Fruit fly (Drosophila melanogaster) whole organism, prepupa: ENCODE measurements around the gene Cisd2.

ENCODE experiments used
- Blimp-1 ChIP-seq: fragments of 200-800 bp; sonication (Bioruptor generic); optimal IDR thresholded peaks from 3 replicates; lab custom pipeline; 2017; ENCODE audit warnings: missing biosample characterization, missing genetic modification characterization, mild to moderate bottlenecking, moderate library complexity, missing genetic modification reagents
- CG10669 ChIP-seq: fragments of 200-800 bp; sonication (Bioruptor generic); optimal IDR thresholded peaks from 3 replicates; lab custom pipeline; 2018; ENCODE audit warnings: missing biosample characterization, mild to moderate bottlenecking, missing genetic modification characterization, moderate library complexity
- CG11294 ChIP-seq: fragments of 200-800 bp; sonication (Bioruptor generic); IDR thresholded peaks from 2 replicates; pipeline ENCODE4 v1.3.6; 2022; ENCODE audit warnings: missing biosample characterization, missing genetic modification characterization
- CG11762 ChIP-seq: fragments of 200-800 bp; sonication (Bioruptor generic); optimal IDR thresholded peaks from 3 replicates; lab custom pipeline; 2016; ENCODE audit warnings: missing biosample characterization, missing genetic modification characterization; ENCODE audit not compliant: insufficient read depth
- CG11902 ChIP-seq: fragments of 200-800 bp; sonication (Bioruptor generic); optimal IDR thresholded peaks from 3 replicates; lab custom pipeline; 2016; ENCODE audit warnings: missing biosample characterization, missing genetic modification characterization
- CG15336 ChIP-seq: fragments of 200-800 bp; sonication (Bioruptor generic); IDR thresholded peaks from 2 replicates; pipeline ENCODE4 v1.3.6; 2022; ENCODE audit warnings: missing biosample characterization, missing genetic modification characterization
- CG1621 ChIP-seq: fragments of 200-800 bp; sonication (Bioruptor generic); optimal IDR thresholded peaks from 3 replicates; lab custom pipeline; 2018; ENCODE audit warnings: missing biosample characterization, mild to moderate bottlenecking, missing genetic modification characterization
- CG16779 ChIP-seq: fragments of 200-800 bp; sonication (Bioruptor generic); optimal IDR thresholded peaks from 3 replicates; lab custom pipeline; 2017; ENCODE audit warnings: missing biosample characterization, mild to moderate bottlenecking, missing genetic modification characterization
- CG3032 ChIP-seq: fragments of 200-800 bp; optimal IDR thresholded peaks from 2 replicates; lab custom pipeline; 2019; ENCODE audit warnings: missing biosample characterization, mild to moderate bottlenecking, missing genetic modification characterization, moderate library complexity
- CG31627 ChIP-seq: fragments of 200-800 bp; sonication (Bioruptor generic); optimal IDR thresholded peaks from 3 replicates; lab custom pipeline; 2016; ENCODE audit warnings: missing biosample characterization, missing genetic modification characterization
- CG32006 ChIP-seq: fragments of 200-800 bp; sonication (Bioruptor generic); optimal IDR thresholded peaks from 3 replicates; lab custom pipeline; 2017; ENCODE audit warnings: missing biosample characterization, mild to moderate bottlenecking, missing genetic modification characterization
- CG34406 ChIP-seq: fragments of 200-800 bp; sonication (Bioruptor generic); optimal IDR thresholded peaks from 3 replicates; lab custom pipeline; 2016; ENCODE audit warnings: missing biosample characterization, missing genetic modification characterization
- CG3919 ChIP-seq: fragments of 200-800 bp; sonication (Bioruptor generic); optimal IDR thresholded peaks from 3 replicates; lab custom pipeline; 2016; ENCODE audit warnings: missing biosample characterization, missing genetic modification characterization
- CG4318 ChIP-seq: fragments of 200-800 bp; sonication (Bioruptor generic); optimal IDR thresholded peaks from 3 replicates; lab custom pipeline; 2017; ENCODE audit warnings: missing biosample characterization, mild to moderate bottlenecking, missing genetic modification characterization
- CG6163 ChIP-seq: fragments of 200-800 bp; sonication (Bioruptor generic); IDR thresholded peaks from 3 replicates; pipeline ENCODE4 v1.3.6; 2022; ENCODE audit warnings: missing biosample characterization, missing genetic modification characterization
- CG6792 ChIP-seq: fragments of 200-800 bp; sonication (Bioruptor generic); optimal IDR thresholded peaks from 3 replicates; lab custom pipeline; 2016; ENCODE audit warnings: missing biosample characterization, missing genetic modification characterization
- CG6808 ChIP-seq: fragments of 200-800 bp; sonication (Bioruptor generic); optimal IDR thresholded peaks from 3 replicates; lab custom pipeline; 2017; ENCODE audit warnings: missing biosample characterization, missing genetic modification characterization, mild to moderate bottlenecking, moderate library complexity, missing genetic modification reagents
- CG7368 ChIP-seq: fragments of 200-800 bp; sonication (Bioruptor generic); optimal IDR thresholded peaks from 3 replicates; lab custom pipeline; 2016; ENCODE audit warnings: missing biosample characterization, missing genetic modification characterization
- CG8319 ChIP-seq: fragments of 200-800 bp; sonication (Bioruptor generic); optimal IDR thresholded peaks from 3 replicates; lab custom pipeline; 2016; ENCODE audit warnings: missing biosample characterization, missing genetic modification characterization
- CG8632 ChIP-seq: fragments of 200-800 bp; sonication (Bioruptor generic); optimal IDR thresholded peaks from 3 replicates; lab custom pipeline; 2016; ENCODE audit warnings: missing biosample characterization, missing genetic modification characterization
- Eip75B ChIP-seq: fragments of 200-800 bp; sonication (Bioruptor generic); optimal IDR thresholded peaks from 3 replicates; lab custom pipeline; 2016; ENCODE audit warnings: missing biosample characterization, missing genetic modification characterization
- Eip78C ChIP-seq: fragments of 200-800 bp; sonication (Bioruptor generic); peaks from one replicate; lab custom pipeline; 2016; ENCODE audit warnings: missing biosample characterization, missing genetic modification characterization
- Eip93F ChIP-seq: fragments of 200-800 bp; sonication (Bioruptor generic); optimal IDR thresholded peaks from 2 replicates; lab custom pipeline; 2016; ENCODE audit warnings: missing biosample characterization, mild to moderate bottlenecking, missing genetic modification characterization
- Ets21C ChIP-seq: fragments of 200-800 bp; sonication (Bioruptor generic); optimal IDR thresholded peaks from 3 replicates; lab custom pipeline; 2016; ENCODE audit warnings: missing biosample characterization, missing genetic modification characterization
- Ets96B ChIP-seq: fragments of 200-800 bp; optimal IDR thresholded peaks from 2 replicates; lab custom pipeline; 2019; ENCODE audit warnings: missing biosample characterization, mild to moderate bottlenecking, missing genetic modification characterization, moderate library complexity
- Hr39 ChIP-seq: fragments of 200-800 bp; sonication (Bioruptor generic); optimal IDR thresholded peaks from 2 replicates; lab custom pipeline; 2016; ENCODE audit warnings: missing biosample characterization, missing genetic modification characterization
- Hr4 ChIP-seq: fragments of 200-800 bp; sonication (Bioruptor generic); optimal IDR thresholded peaks from 3 replicates; lab custom pipeline; 2016; ENCODE audit warnings: missing biosample characterization, missing genetic modification characterization
- Lpt ChIP-seq: fragments of 200-800 bp; sonication (Bioruptor generic); optimal IDR thresholded peaks from 3 replicates; lab custom pipeline; 2016; ENCODE audit warnings: missing biosample characterization, missing genetic modification characterization
- OdsH ChIP-seq: fragments of 200-800 bp; sonication (Bioruptor generic); optimal IDR thresholded peaks from 3 replicates; lab custom pipeline; 2016; ENCODE audit warnings: missing biosample characterization, missing genetic modification characterization
- Smox ChIP-seq: fragments of 200-800 bp; sonication (Bioruptor generic); optimal IDR thresholded peaks from 3 replicates; lab custom pipeline; 2016; ENCODE audit warnings: missing biosample characterization, missing genetic modification characterization
- Sox102F ChIP-seq: fragments of 200-800 bp; sonication (Bioruptor generic); optimal IDR thresholded peaks from 2 replicates; lab custom pipeline; 2016; ENCODE audit warnings: missing biosample characterization, mild to moderate bottlenecking, missing genetic modification characterization
- Sox15 ChIP-seq: fragments of 200-800 bp; sonication (Bioruptor generic); optimal IDR thresholded peaks from 3 replicates; lab custom pipeline; 2016; ENCODE audit warnings: missing biosample characterization, missing genetic modification characterization
- achi ChIP-seq: fragments of 200-800 bp; sonication (Bioruptor generic); optimal IDR thresholded peaks from 3 replicates; lab custom pipeline; 2016; ENCODE audit warnings: missing biosample characterization, missing genetic modification characterization
- acj6 ChIP-seq: fragments of 200-800 bp; sonication (Bioruptor generic); optimal IDR thresholded peaks from 3 replicates; lab custom pipeline; 2016; ENCODE audit warnings: missing biosample characterization, missing genetic modification characterization
- cyc ChIP-seq: fragments of 200-800 bp; sonication (Bioruptor generic); optimal IDR thresholded peaks from 3 replicates; lab custom pipeline; 2016; ENCODE audit warnings: missing biosample characterization, missing genetic modification characterization
- dac ChIP-seq: fragments of 200-800 bp; sonication (Bioruptor generic); optimal IDR thresholded peaks from 2 replicates; lab custom pipeline; 2017; ENCODE audit warnings: missing biosample characterization, mild to moderate bottlenecking, missing genetic modification characterization
- dsx ChIP-seq: fragments of 200-800 bp; optimal IDR thresholded peaks from 3 replicates; lab custom pipeline; 2019; ENCODE audit warnings: missing biosample characterization, mild to moderate bottlenecking, missing genetic modification characterization, moderate library complexity; ENCODE audit not compliant: poor library complexity, severe bottlenecking
- eg ChIP-seq: fragments of 200-800 bp; sonication (Bioruptor generic); IDR thresholded peaks from 3 replicates; pipeline ENCODE4 v1.3.6; 2022; ENCODE audit warnings: missing biosample characterization, missing genetic modification characterization
- esn ChIP-seq: fragments of 200-800 bp; sonication (Bioruptor generic); optimal IDR thresholded peaks from 2 replicates; lab custom pipeline; 2016; ENCODE audit warnings: missing biosample characterization, mild to moderate bottlenecking, missing genetic modification characterization, moderate library complexity
- fd85E ChIP-seq: fragments of 200-800 bp; sonication (Bioruptor generic); optimal IDR thresholded peaks from 3 replicates; lab custom pipeline; 2016; ENCODE audit warnings: missing biosample characterization, missing genetic modification characterization
- lz ChIP-seq: fragments of 200-800 bp; sonication (Bioruptor generic); optimal IDR thresholded peaks from 3 replicates; lab custom pipeline; 2016; ENCODE audit warnings: missing biosample characterization, missing genetic modification characterization
- net ChIP-seq: fragments of 200-800 bp; sonication (Bioruptor generic); optimal IDR thresholded peaks from 3 replicates; lab custom pipeline; 2016; ENCODE audit warnings: missing biosample characterization, missing genetic modification characterization
- spab ChIP-seq: fragments of 200-800 bp; sonication (Bioruptor generic); optimal IDR thresholded peaks from 2 replicates; lab custom pipeline; 2017; ENCODE audit warnings: missing biosample characterization, mild to moderate bottlenecking, missing genetic modification characterization, missing genetic modification reagents
- ss ChIP-seq, 2 experiments: fragments of 200-800 bp; sonication (Bioruptor generic); optimal IDR thresholded peaks; 2 replicates in 1 of 2; 3 replicates in 1 of 2; lab custom pipeline; 2017 to 2018; ENCODE audit warnings: mild to moderate bottlenecking in 2 of 2, missing biosample characterization in 2 of 2, missing genetic modification characterization in 2 of 2, moderate library complexity in 1 of 2
- svp ChIP-seq: fragments of 200-800 bp; sonication (Bioruptor generic); peaks from one replicate; lab custom pipeline; 2016; ENCODE audit warnings: missing biosample characterization, missing genetic modification characterization
- topi ChIP-seq: fragments of 200-800 bp; sonication (Bioruptor generic); optimal IDR thresholded peaks from 3 replicates; lab custom pipeline; 2016; ENCODE audit warnings: missing biosample characterization, missing genetic modification characterization
- vri ChIP-seq: fragments of 200-800 bp; sonication (Bioruptor generic); optimal IDR thresholded peaks from 3 replicates; lab custom pipeline; 2016; ENCODE audit warnings: missing biosample characterization, mild to moderate bottlenecking, missing genetic modification characterization

Cisd2 gene

dm6 chr3R:29214982-29215533, 8.2 kb downstream of the Cisd2 start (continued):
- TF ChIP-seq lz (GFP tag; lab: Kevin White, UChicago), result peak; percentile 23
- peak; percentile 15 for TF ChIP-seq acj6
- TF ChIP-seq Eip78C (GFP tag; lab: Kevin White, UChicago), result peak; percentile 62
- TF ChIP-seq CG8319 (GFP tag; lab: Kevin White, UChicago), result no peak
- TF ChIP-seq eg (GFP tag; lab: Robert Waterston, UW), result peak; percentile 55
- TF ChIP-seq Lpt, result peak; percentile 40
- TF ChIP-seq Ets96B, result peak; percentile 70
- peak; percentile 72 for TF ChIP-seq svp
- TF ChIP-seq CG6163, result peak; percentile 82
- TF ChIP-seq CG8632 (GFP tag; lab: Kevin White, UChicago), result no peak
- TF ChIP-seq CG6808 (GFP tag; lab: Kevin White, UChicago), result peak; percentile 69
- TF ChIP-seq Eip75B (GFP tag; lab: Kevin White, UChicago), result peak; percentile 26
- peak; percentile 55 for TF ChIP-seq CG10669
- peak; percentile 58 for TF ChIP-seq CG3032 (tag; lab: Kevin White, UChicago)
- 0 out of 2 replicates have a peak, but pooled peaks have one; percentile 6 for TF ChIP-seq CG11294
- peak; percentile 33 for TF ChIP-seq achi (GFP tag; lab: Kevin White, UChicago)

- TF ChIP-seq CG31627 (GFP tag; lab: Kevin White, UChicago), result peak; percentile 100
- peak; percentile 99 for TF ChIP-seq Hr39 (GFP tag; lab: Kevin White, UChicago)
- TF ChIP-seq Blimp-1 (GFP tag; lab: Kevin White, UChicago), result peak; percentile 98
- TF ChIP-seq CG11762 (GFP tag; lab: Kevin White, UChicago), result peak; percentile 99
- TF ChIP-seq CG7368 (GFP tag; lab: Kevin White, UChicago), result peak; percentile 100
- peak; percentile 100 for TF ChIP-seq CG8319 (GFP tag; lab: Kevin White, UChicago)
- TF ChIP-seq CG6163, result peak; percentile 100
- TF ChIP-seq ss (GFP tag; optimal IDR thresholded peaks at IDR 0.05; lab: Kevin White, UChicago), result peak; percentile 100
- TF ChIP-seq dsx (GFP tag; lab: Kevin White, UChicago), result peak; percentile 99
- peak; percentile 100 for TF ChIP-seq cyc
- TF ChIP-seq CG32006 (GFP tag; lab: Kevin White, UChicago), result peak; percentile 100
- peak; percentile 100 for TF ChIP-seq esn (GFP tag; lab: Kevin White, UChicago)
- peak; percentile 100 for TF ChIP-seq Sox102F (GFP tag; lab: Kevin White, UChicago)
- peak; percentile 100 for TF ChIP-seq eg (GFP tag; lab: Robert Waterston, UW)
- peak; percentile 100 for TF ChIP-seq CG1621 (tag; lab: Kevin White, UChicago)
- peak; percentile 100 for TF ChIP-seq OdsH (GFP tag; lab: Kevin White, UChicago)
- TF ChIP-seq net (GFP tag; lab: Kevin White, UChicago), result peak; percentile 100
- TF ChIP-seq CG11902, result peak; percentile 99
- peak; percentile 100 for TF ChIP-seq CG6792 (GFP tag; lab: Kevin White, UChicago)
- TF ChIP-seq CG3919, result peak; percentile 100
- peak; percentile 100 for TF ChIP-seq Eip75B (GFP tag; lab: Kevin White, UChicago)
- TF ChIP-seq CG16779 (tag; lab: Kevin White, UChicago), result peak; percentile 99
- peak; percentile 98 for TF ChIP-seq fd85E
- TF ChIP-seq CG11294, result peak; percentile 99
- TF ChIP-seq Sox15 (GFP tag; lab: Kevin White, UChicago), result peak; percentile 99
- TF ChIP-seq CG4318 (GFP tag; lab: Kevin White, UChicago), result peak; percentile 99
- peak; percentile 99 for TF ChIP-seq Eip93F (GFP tag; lab: Kevin White, UChicago)
- TF ChIP-seq svp, result peak; percentile 100
- TF ChIP-seq CG15336, result peak; percentile 100
- peak; percentile 100 for TF ChIP-seq CG34406
- TF ChIP-seq Smox (GFP tag; lab: Kevin White, UChicago), result peak; percentile 100
- TF ChIP-seq Hr4, result peak; percentile 100
- TF ChIP-seq lz (GFP tag; lab: Kevin White, UChicago), result peak; percentile 100
- peak; percentile 99 for TF ChIP-seq dac
- peak; percentile 100 for TF ChIP-seq spab (GFP tag; lab: Kevin White, UChicago)
- peak; percentile 100 for TF ChIP-seq vri (GFP tag; lab: Kevin White, UChicago)
- TF ChIP-seq Lpt, result peak; percentile 100
- TF ChIP-seq Ets96B, result peak; percentile 100
- peak; percentile 99 for TF ChIP-seq CG6808 (GFP tag; lab: Kevin White, UChicago)
- peak; percentile 100 for TF ChIP-seq topi
- peak; percentile 100 for TF ChIP-seq CG8632 (GFP tag; lab: Kevin White, UChicago)
- peak; percentile 99 for TF ChIP-seq achi (GFP tag; lab: Kevin White, UChicago)
- peak; percentile 99 for TF ChIP-seq Ets21C (GFP tag; lab: Kevin White, UChicago)
Measured at dm6 chr3R:29214262-29214661, 9.0 kb downstream of the Cisd2 start.
